Fruit fly (Drosophila melanogaster) whole organism, adult: ENCODE results near the gene CG3526.

Experiments used
- CG11617 ChIP-seq: fragments of 200-800 bp; sonication (Bioruptor generic); optimal IDR thresholded peaks from 2 replicates; lab custom pipeline; 2017; ENCODE audit warnings: mild to moderate bottlenecking, missing biosample characterization, missing genetic modification reagents, missing genetic modification characterization
- CG12768 ChIP-seq: fragments of 200-800 bp; sonication (Bioruptor generic); optimal IDR thresholded peaks from 2 replicates; lab custom pipeline; 2017; ENCODE audit warnings: missing biosample characterization, missing genetic modification characterization, mild to moderate bottlenecking, moderate library complexity, missing genetic modification reagents
- CG33017 ChIP-seq: fragments of 200-800 bp; sonication (Bioruptor generic); optimal IDR thresholded peaks from 2 replicates; lab custom pipeline; 2018; ENCODE audit warnings: missing biosample characterization, mild to moderate bottlenecking, missing genetic modification characterization, moderate library complexity
- CG7101 ChIP-seq: fragments of 200-800 bp; sonication (Bioruptor generic); optimal IDR thresholded peaks from 2 replicates; lab custom pipeline; 2018; ENCODE audit warnings: missing biosample characterization, mild to moderate bottlenecking, missing genetic modification characterization, moderate library complexity
- Crg-1 ChIP-seq: fragments of 200-800 bp; sonication (Bioruptor generic); optimal IDR thresholded peaks from 2 replicates; lab custom pipeline; 2016; ENCODE audit warnings: missing biosample characterization, missing genetic modification characterization
- Mnt ChIP-seq: fragments of 200-800 bp; sonication (Bioruptor generic); optimal IDR thresholded peaks from 2 replicates; lab custom pipeline; 2016; ENCODE audit warnings: missing biosample characterization, mild to moderate bottlenecking, missing genetic modification characterization
- cnc ChIP-seq, 2 experiments: fragments of >200 bp; optimal IDR thresholded peaks; 2 replicates each; lab custom pipeline; 2017

dm6 chrX:2929496-2929895 is 38.9 kb downstream of the CG3526 start, which contains the start of gene CG32793:
- no peak for TF ChIP-seq Crg-1 (GFP tag; lab: Kevin White, UChicago)
- TF ChIP-seq Mnt (GFP tag; lab: Kevin White, UChicago), result no peak
- TF ChIP-seq cnc (optimal IDR thresholded peaks at IDR 0.05; lab: Kevin White, UChicago), result no peak
- TF ChIP-seq CG12768 (GFP tag; lab: Kevin White, UChicago), result no peak
- TF ChIP-seq CG11617 (GFP tag; lab: Kevin White, UChicago), result no peak
- TF ChIP-seq CG7101 (tag; lab: Kevin White, UChicago), result no peak
- TF ChIP-seq CG33017 (tag; lab: Kevin White, UChicago), result no peak
